In the genomic region with DNA sequence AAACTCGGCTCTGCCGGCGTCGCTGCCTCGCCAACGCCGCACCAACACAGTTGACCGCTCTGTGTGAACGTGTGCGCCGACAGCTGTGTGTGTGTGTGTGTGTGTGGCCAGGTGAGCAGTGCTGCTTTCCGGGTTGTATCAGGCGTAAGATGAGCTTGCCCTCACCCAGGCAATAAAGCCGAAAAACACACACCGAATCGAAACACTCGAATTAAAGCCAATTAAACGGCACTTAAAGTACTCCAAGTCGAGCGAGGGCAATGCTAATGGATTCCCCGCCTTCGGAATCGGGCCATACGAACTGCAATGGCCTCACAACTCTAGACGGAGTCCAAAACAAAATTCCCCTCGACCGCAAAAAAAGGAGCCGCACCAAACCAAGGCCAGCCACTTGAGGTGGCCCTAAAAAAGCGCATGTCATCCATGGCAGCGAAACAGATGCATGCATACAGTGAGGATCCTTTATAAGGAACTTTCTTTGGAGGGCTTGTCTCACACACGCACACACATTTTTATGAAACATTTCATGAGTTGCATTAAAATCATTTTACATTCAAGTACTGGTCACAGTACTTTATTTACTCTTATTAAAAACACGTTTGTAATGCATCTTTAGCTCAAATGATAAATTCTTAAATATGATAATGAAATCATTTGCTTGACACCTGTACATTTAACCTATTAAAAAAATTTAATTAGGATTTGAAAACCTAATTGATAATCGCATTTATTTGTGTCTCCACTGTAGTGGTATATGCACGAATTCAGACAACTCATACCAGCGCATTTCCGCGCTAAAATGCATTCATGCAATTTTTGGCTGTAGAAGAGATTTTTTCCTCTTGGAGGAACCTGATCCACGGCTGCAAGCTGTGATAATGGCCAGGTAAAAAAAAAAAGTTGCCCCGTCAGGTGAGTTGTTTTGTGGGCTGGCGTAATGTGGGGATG, we compare ENCODE assay signal across 1 fruit fly cellular context.
TF ChIP-seq lines count a peak whose summit lies in the region.

No protein-coding gene starts in this region.

TF ChIP-seq in whole organism, prepupa, 60 proteins besides CTCF, POLR2A, EP300 and RAD21 (continued from another document):
- TF ChIP-seq CG6854 (GFP tag; optimal IDR thresholded peaks at IDR 0.05; lab: Kevin White, UChicago) (peak; percentile 81), pdm3 (GFP tag; optimal IDR thresholded peaks at IDR 0.05; lab: Kevin White, UChicago) (peak; percentile 96), fd85E (GFP tag; optimal IDR thresholded peaks at IDR 0.05; lab: Kevin White, UChicago) (peak; percentile 81), CG10631 (GFP tag; optimal IDR thresholded peaks at IDR 0.05; lab: Kevin White, UChicago) (peak; percentile 94), Smox (GFP tag; optimal IDR thresholded peaks at IDR 0.05; lab: Kevin White, UChicago) (peak; percentile 95), CG9139 (GFP tag; optimal IDR thresholded peaks at IDR 0.05; lab: Kevin White, UChicago) (peak; percentile 91)
